Worm (Caenorhabditis elegans) whole organism, L4/young adult: ENCODE measurements around the gene F49H6.8.

Experiments used
- W03F9.2 ChIP-seq: fragments of 150-350 bp; optimal IDR thresholded peaks from 2 replicates; lab custom pipeline; 2014; ENCODE audit warnings: missing biosample characterization, missing genetic modification characterization
- dao-5 ChIP-seq: sonication (generic microtip); optimal IDR thresholded peaks from 2 replicates; lab custom pipeline; 2016; ENCODE audit warnings: missing genotype, missing genetic modification characterization, moderate library complexity, missing compliant biosample characterization
- him-1 ChIP-seq: sonication (generic microtip); optimal IDR thresholded peaks from 2 replicates; lab custom pipeline; 2016; ENCODE audit warnings: missing genotype, missing genetic modification reagents, missing genetic modification characterization, missing compliant biosample characterization

DNA sequence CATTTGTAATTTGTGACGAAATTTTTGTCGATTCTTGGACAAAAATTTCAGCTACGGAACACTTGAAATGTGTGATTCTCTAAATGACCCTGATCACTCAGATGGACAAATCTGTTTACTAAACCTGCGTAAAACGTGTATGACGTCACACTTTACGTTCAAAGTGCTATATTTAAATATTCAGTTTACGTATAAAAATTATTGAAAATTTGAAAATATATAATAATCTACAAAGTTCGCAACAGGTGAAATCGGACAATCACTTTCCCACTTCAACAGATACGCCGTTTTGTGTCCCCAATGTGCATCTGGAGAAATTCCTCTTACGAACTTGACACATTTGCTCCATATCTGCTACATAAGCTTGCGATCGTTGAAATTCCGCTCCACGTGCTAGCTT is 17.3 kb downstream of the F49H6.8 start, which contains the start of gene srh-131:
- TF ChIP-seq him-1 = no peak
- TF ChIP-seq dao-5 = no peak
- no peak for TF ChIP-seq W03F9.2 (tag; lab: Kevin White, UChicago)
